Fruit fly (Drosophila melanogaster): ENCODE measurements around the gene D1.

The D1 gene

dm6 chr3R:9246879-9247621 is 6.6 kb upstream of the D1 start:
- TF ChIP-seq CG10348 (GFP tag; IDR thresholded peaks at IDR 0.05) (no peak), CG32121 (GFP tag; IDR thresholded peaks at IDR 0.05) (0 out of 2 replicates have a peak, but pooled peaks have one; percentile 31), CG17806 (tag; optimal IDR thresholded peaks at IDR 0.05) (peak; percentile 81), gl (tag; optimal IDR thresholded peaks at IDR 0.05) (peak; percentile 50), EcR (GFP tag; optimal IDR thresholded peaks at IDR 0.05) (peak; percentile 36), rn (GFP tag; IDR thresholded peaks at IDR 0.05) (no peak), CG4496 (GFP tag; IDR thresholded peaks at IDR 0.05) (peak; percentile 68), CG15710 (tag; optimal IDR thresholded peaks at IDR 0.05) (peak; percentile 71), CG14655 (GFP tag; optimal IDR thresholded peaks at IDR 0.05) (peak; percentile 90), CG12605 (GFP tag; IDR thresholded peaks at IDR 0.05) (peak; percentile 81), Pif1A (GFP tag; optimal IDR thresholded peaks at IDR 0.05) (peak; percentile 87), CG9948 (tag; optimal IDR thresholded peaks at IDR 0.05) (peak; percentile 72), fd96Ca (GFP tag; IDR thresholded peaks at IDR 0.05) (no peak), CG34367 (tag; optimal IDR thresholded peaks at IDR 0.05) (peak; percentile 67), CG13204 (GFP tag; optimal IDR thresholded peaks at IDR 0.05) (peak; percentile 29), D1 (tag; optimal IDR thresholded peaks at IDR 0.05) (peak; percentile 94), Pif1B (GFP tag; optimal IDR thresholded peaks at IDR 0.05) (peak; percentile 69), CG8159 (tag; optimal IDR thresholded peaks at IDR 0.05) (peak; percentile 80), CG8301 (tag; optimal IDR thresholded peaks at IDR 0.05) (peak; percentile 90), Ets98B (GFP tag; IDR thresholded peaks at IDR 0.05) (peak; percentile 77), Snoo (tag; optimal IDR thresholded peaks at IDR 0.05) (peak; percentile 81)

DNA sequence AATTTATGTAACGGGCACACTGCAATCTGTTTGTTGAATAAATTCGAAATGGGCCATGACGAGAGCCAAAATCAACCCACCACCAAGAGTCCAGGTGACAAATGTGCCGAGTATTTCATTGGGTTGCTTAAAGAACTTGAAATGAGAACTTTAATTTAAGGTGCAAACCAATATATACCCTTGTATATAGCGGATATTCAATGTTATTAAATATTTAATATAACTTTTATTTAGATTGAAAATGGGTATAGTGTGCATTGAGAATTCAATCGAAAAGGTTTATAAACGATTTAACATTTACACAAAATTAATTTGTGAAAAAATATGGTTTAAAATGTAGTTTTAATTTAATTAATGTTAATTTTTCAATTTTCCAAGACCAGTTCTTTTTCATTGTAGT is 5.9 kb upstream of the D1 start, which contains the start of gene CG8420:
Gene CG8420, plus strand, starts transcription at position 284 of the 400 bp plus-strand sequence.
- TF ChIP-seq CG9948 (tag; optimal IDR thresholded peaks at IDR 0.05) (no peak), Pif1B (GFP tag; optimal IDR thresholded peaks at IDR 0.05) (no peak), CG15710 (tag; optimal IDR thresholded peaks at IDR 0.05) (no peak), CG13204 (GFP tag; optimal IDR thresholded peaks at IDR 0.05) (no peak), CG32121 (GFP tag; IDR thresholded peaks at IDR 0.05) (no peak), fd96Ca (GFP tag; IDR thresholded peaks at IDR 0.05) (no peak), EcR (GFP tag; optimal IDR thresholded peaks at IDR 0.05) (no peak)

- TF ChIP-seq gl (tag; optimal IDR thresholded peaks at IDR 0.05) (peak; percentile 24), Pif1A (GFP tag; optimal IDR thresholded peaks at IDR 0.05) (peak; percentile 35), CG4496 (GFP tag; IDR thresholded peaks at IDR 0.05) (peak; percentile 80), CG17806 (tag; optimal IDR thresholded peaks at IDR 0.05) (peak; percentile 69), CG8301 (tag; optimal IDR thresholded peaks at IDR 0.05) (peak; percentile 57), CG14655 (GFP tag; optimal IDR thresholded peaks at IDR 0.05) (peak; percentile 43), CG8159 (tag; optimal IDR thresholded peaks at IDR 0.05) (peak; percentile 79), CG32121 (GFP tag; IDR thresholded peaks at IDR 0.05) (peak; percentile 76), fd96Ca (GFP tag; IDR thresholded peaks at IDR 0.05) (no peak), Snoo (tag; optimal IDR thresholded peaks at IDR 0.05) (peak; percentile 51), CG34367 (tag; optimal IDR thresholded peaks at IDR 0.05) (peak; percentile 33), EcR (GFP tag; optimal IDR thresholded peaks at IDR 0.05) (peak; percentile 48), rn (GFP tag; IDR thresholded peaks at IDR 0.05) (no peak), D1 (tag; optimal IDR thresholded peaks at IDR 0.05) (peak; percentile 89), CG12605 (GFP tag; IDR thresholded peaks at IDR 0.05) (peak; percentile 16; the same call in 1 of the 2 replicates), CG9948 (tag; optimal IDR thresholded peaks at IDR 0.05) (peak; percentile 55), Pif1B (GFP tag; optimal IDR thresholded peaks at IDR 0.05) (peak; percentile 35), Ets98B (GFP tag; IDR thresholded peaks at IDR 0.05) (peak; percentile 73), CG10348 (GFP tag; IDR thresholded peaks at IDR 0.05) (no peak), CG15710 (tag; optimal IDR thresholded peaks at IDR 0.05) (peak; percentile 65), CG13204 (GFP tag; optimal IDR thresholded peaks at IDR 0.05) (no peak)
These were observed 5.2 kb upstream of the D1 start, which contains the start of gene Vps15 for dm6 chr3R:9245576-9246200. Vps15 (minus strand) TSS chr3R:9245869.

dm6 chr3R:9239941-9240400 is 483 bp downstream of the D1 start:
- TF ChIP-seq EcR (GFP tag; optimal IDR thresholded peaks at IDR 0.05) (peak; percentile 35), CG14655 (GFP tag; optimal IDR thresholded peaks at IDR 0.05) (no peak), D1 (tag; optimal IDR thresholded peaks at IDR 0.05) (peak; percentile 100)

DNA sequence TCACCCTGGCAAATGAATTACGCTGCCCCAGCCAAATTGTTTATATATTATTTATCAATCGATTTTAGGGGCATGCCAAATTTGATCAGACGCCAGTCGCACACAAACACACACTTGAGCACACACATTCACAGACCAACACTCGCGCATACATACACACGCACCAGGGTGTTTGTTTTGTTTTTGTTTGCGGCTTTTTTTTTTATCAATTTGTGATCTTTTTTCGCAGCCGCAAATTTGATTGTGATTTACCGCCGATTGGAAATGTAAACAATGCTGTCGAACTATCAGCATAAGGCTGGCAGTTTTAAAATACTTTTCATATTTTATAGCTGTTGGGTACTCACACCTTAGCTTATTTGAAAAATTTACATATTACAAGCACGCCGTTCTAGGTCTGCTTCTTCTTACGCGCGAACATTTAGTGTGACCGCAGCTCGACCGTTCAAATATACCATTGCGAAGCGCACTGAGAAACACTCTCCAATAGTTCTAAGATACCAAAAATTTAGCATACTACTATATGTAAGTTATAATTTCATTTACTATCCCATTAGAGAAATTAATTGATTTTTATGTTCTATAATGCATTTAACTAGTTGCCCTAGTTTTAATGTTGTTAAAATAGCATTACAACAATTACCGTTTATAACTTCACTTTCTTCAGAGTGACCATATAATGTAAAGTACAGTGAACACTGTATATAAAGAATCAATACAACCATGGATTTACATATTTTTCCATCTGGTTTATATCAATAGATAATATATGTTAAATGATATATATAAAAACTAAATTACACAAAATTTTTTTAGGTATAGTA is 3.0 kb downstream of the D1 start, which contains the start of gene pum:
Gene pum, minus strand, starts transcription at position 415 of the 824 bp plus-strand sequence.
- TF ChIP-seq Pif1A (GFP tag; optimal IDR thresholded peaks at IDR 0.05) (peak; percentile 38), CG34367 (tag; optimal IDR thresholded peaks at IDR 0.05) (peak; percentile 12), CG17806 (tag; optimal IDR thresholded peaks at IDR 0.05) (no peak), CG14655 (GFP tag; optimal IDR thresholded peaks at IDR 0.05) (peak; percentile 44), CG13204 (GFP tag; optimal IDR thresholded peaks at IDR 0.05) (peak; percentile 52), CG9948 (tag; optimal IDR thresholded peaks at IDR 0.05) (peak; percentile 29), CG12605 (GFP tag; IDR thresholded peaks at IDR 0.05) (peak; percentile 27; the same call in 1 of the 2 replicates), CG8301 (tag; optimal IDR thresholded peaks at IDR 0.05) (peak; percentile 26), CG32121 (GFP tag; IDR thresholded peaks at IDR 0.05) (peak; percentile 28; the same call in 1 of the 2 replicates), EcR (GFP tag; optimal IDR thresholded peaks at IDR 0.05) (peak; percentile 2), fd96Ca (GFP tag; IDR thresholded peaks at IDR 0.05) (no peak), D1 (tag; optimal IDR thresholded peaks at IDR 0.05) (peak; percentile 56), Ets98B (GFP tag; IDR thresholded peaks at IDR 0.05) (no peak; the same call in 1 of the 2 replicates), CG10348 (GFP tag; IDR thresholded peaks at IDR 0.05) (no peak), Pif1B (GFP tag; optimal IDR thresholded peaks at IDR 0.05) (peak; percentile 21), CG15710 (tag; optimal IDR thresholded peaks at IDR 0.05) (peak; percentile 11), CG4496 (GFP tag; IDR thresholded peaks at IDR 0.05) (no peak; the same call in 2 of the 3 replicates), Snoo (tag; optimal IDR thresholded peaks at IDR 0.05) (no peak), rn (GFP tag; IDR thresholded peaks at IDR 0.05) (no peak), CG8159 (tag; optimal IDR thresholded peaks at IDR 0.05) (peak; percentile 37), gl (tag; optimal IDR thresholded peaks at IDR 0.05) (peak; percentile 59)
